Fruit fly (Drosophila melanogaster) whole organism, embryonic: ENCODE measurements around the gene Atac2.
A peak's percentile ranks its signal among the peaks of the same experiment; 100 is the strongest.

ENCODE experiments used
- Atf6 ChIP-seq: fragments of 200-800 bp; sonication (Bioruptor generic); IDR thresholded peaks from 2 replicates; pipeline ENCODE4 v1.3.6; 2022; ENCODE audit warnings: missing biosample characterization, missing genetic modification characterization
- BEAF-32 ChIP-seq: fragments of 200-800 bp; sonication (Bioruptor generic); optimal IDR thresholded peaks from 3 replicates; lab custom pipeline; 2017; ENCODE audit warnings: missing biosample characterization, missing genetic modification characterization, mild to moderate bottlenecking, moderate library complexity, missing genetic modification reagents
- Blimp-1 ChIP-seq: fragments of 200-800 bp; sonication (Bioruptor generic); optimal IDR thresholded peaks from 3 replicates; lab custom pipeline; 2018; ENCODE audit warnings: missing biosample characterization, missing genetic modification characterization, mild to moderate bottlenecking, moderate library complexity, missing genetic modification reagents
- CG10431 ChIP-seq: fragments of 200-800 bp; sonication (Bioruptor generic); optimal IDR thresholded peaks from 3 replicates; lab custom pipeline; 2018; ENCODE audit warnings: missing biosample characterization, mild to moderate bottlenecking, missing genetic modification characterization
- CG13624 ChIP-seq: fragments of 200-800 bp; sonication (Bioruptor generic); optimal IDR thresholded peaks from 2 replicates; lab custom pipeline; 2016; ENCODE audit warnings: missing biosample characterization, missing genetic modification characterization
- CG14441 ChIP-seq: fragments of 200-800 bp; sonication (Bioruptor generic); IDR thresholded peaks from 2 replicates; pipeline ENCODE4 v1.3.6; 2022; ENCODE audit warnings: missing biosample characterization, missing genetic modification characterization
- CG14965 ChIP-seq: fragments of 200-800 bp; sonication (Bioruptor generic); optimal IDR thresholded peaks from 2 replicates; lab custom pipeline; 2016; ENCODE audit warnings: missing biosample characterization, missing genetic modification characterization, borderline replicate concordance
- CG15073 ChIP-seq: fragments of 200-800 bp; sonication (Bioruptor generic); optimal IDR thresholded peaks from 2 replicates; lab custom pipeline; 2016; ENCODE audit warnings: missing biosample characterization, missing genetic modification characterization
- CG17612 ChIP-seq: fragments of 200-800 bp; sonication (Bioruptor generic); IDR thresholded peaks from 2 replicates; pipeline ENCODE4 v1.3.6; 2022; ENCODE audit warnings: missing biosample characterization, missing genetic modification characterization
- CG18262 ChIP-seq: fragments of 200-800 bp; optimal IDR thresholded peaks from 3 replicates; lab custom pipeline; 2019; ENCODE audit warnings: missing biosample characterization, mild to moderate bottlenecking, missing genetic modification characterization, moderate library complexity
- CG2889 ChIP-seq: fragments of 200-800 bp; sonication (Bioruptor generic); IDR thresholded peaks from 3 replicates; pipeline ENCODE4 v1.3.6; 2022; ENCODE audit warnings: missing biosample characterization, missing genetic modification characterization
- CG3995 ChIP-seq: fragments of 200-800 bp; sonication (Bioruptor generic); optimal IDR thresholded peaks from 3 replicates; lab custom pipeline; 2016; ENCODE audit warnings: missing biosample characterization, missing genetic modification characterization
- CG4404 ChIP-seq: fragments of 200-800 bp; sonication (Bioruptor generic); IDR thresholded peaks from 2 replicates; pipeline ENCODE4 v1.3.6; 2022; ENCODE audit warnings: missing biosample characterization, missing genetic modification characterization
- CG4617 ChIP-seq: fragments of 200-800 bp; sonication (Bioruptor generic); optimal IDR thresholded peaks from 3 replicates; lab custom pipeline; 2016; ENCODE audit warnings: missing biosample characterization, missing genetic modification characterization, borderline replicate concordance
- CG6654 ChIP-seq: fragments of 200-800 bp; sonication (Bioruptor generic); optimal IDR thresholded peaks from 2 replicates; lab custom pipeline; 2017; ENCODE audit warnings: missing biosample characterization, mild to moderate bottlenecking, missing genetic modification characterization
- CG7987 ChIP-seq: fragments of 200-800 bp; sonication (Bioruptor generic); optimal IDR thresholded peaks from 2 replicates; lab custom pipeline; 2018; ENCODE audit warnings: missing biosample characterization, mild to moderate bottlenecking, missing genetic modification characterization, moderate library complexity
- CG8089 ChIP-seq: fragments of 200-800 bp; sonication (Bioruptor generic); optimal IDR thresholded peaks from 3 replicates; lab custom pipeline; 2016; ENCODE audit warnings: missing biosample characterization, missing genetic modification characterization
- CG9817 ChIP-seq: fragments of 200-800 bp; sonication (Bioruptor generic); optimal IDR thresholded peaks from 2 replicates; lab custom pipeline; 2018; ENCODE audit warnings: missing biosample characterization, mild to moderate bottlenecking, missing genetic modification characterization, moderate library complexity
- Dbx ChIP-seq: fragments of 200-800 bp; sonication (Bioruptor generic); IDR thresholded peaks from 3 replicates; pipeline ENCODE4 v1.3.6; 2022; ENCODE audit warnings: missing biosample characterization, missing genetic modification characterization
- GATAe ChIP-seq: fragments of 200-800 bp; sonication (Bioruptor generic); conservative IDR thresholded peaks from 2 replicates; pipeline ENCODE4 v1.3.6; 2022; ENCODE audit warnings: missing biosample characterization, missing genetic modification characterization
- Gug ChIP-seq: fragments of 200-800 bp; sonication (Bioruptor generic); IDR thresholded peaks from 4 replicates; pipeline ENCODE4 v1.3.6; 2022; ENCODE audit warnings: missing biosample characterization, missing genetic modification characterization
- Lhr ChIP-seq: fragments of 200-800 bp; sonication (Bioruptor generic); optimal IDR thresholded peaks from 3 replicates; lab custom pipeline; 2017; ENCODE audit warnings: mild to moderate bottlenecking, missing biosample characterization, missing genetic modification reagents, missing genetic modification characterization
- Neu2 ChIP-seq: fragments of 200-800 bp; sonication (Bioruptor generic); optimal IDR thresholded peaks from 3 replicates; lab custom pipeline; 2016; ENCODE audit warnings: missing biosample characterization, missing genetic modification characterization, borderline replicate concordance
- Oli ChIP-seq: fragments of 200-800 bp; sonication (Bioruptor generic); optimal IDR thresholded peaks from 2 replicates; lab custom pipeline; 2018; ENCODE audit warnings: missing biosample characterization, mild to moderate bottlenecking, missing genetic modification characterization, moderate library complexity
- Optix ChIP-seq: fragments of 200-800 bp; sonication (Bioruptor generic); IDR thresholded peaks from 3 replicates; pipeline ENCODE4 v1.3.6; 2022; ENCODE audit warnings: missing biosample characterization, missing genetic modification characterization
- Poxn ChIP-seq: fragments of 200-800 bp; sonication (Bioruptor generic); IDR thresholded peaks from 2 replicates; pipeline ENCODE4 v1.3.6; 2022; ENCODE audit warnings: missing biosample characterization, missing genetic modification characterization
- Ptx1 ChIP-seq: fragments of 200-800 bp; sonication (Bioruptor generic); IDR thresholded peaks from 2 replicates; pipeline ENCODE4 v1.3.6; 2022; ENCODE audit warnings: missing biosample characterization, missing genetic modification characterization
- Stat92E ChIP-seq, 3 experiments: fragments of >200 bp in 2 of 3; fragments of 200-800 bp in 1 of 3; sonication (Bioruptor generic) in 1 of 3; optimal IDR thresholded peaks; 2 replicates each; lab custom pipeline; 2017 to 2019; ENCODE audit warnings: missing biosample characterization in 3 of 3, missing genetic modification characterization in 3 of 3, mild to moderate bottlenecking in 1 of 3, moderate library complexity in 1 of 3
- Xrp1 ChIP-seq: fragments of 200-800 bp; sonication (Bioruptor generic); IDR thresholded peaks from 2 replicates; pipeline ENCODE4 v1.3.6; 2022; ENCODE audit warnings: missing biosample characterization, missing genetic modification characterization
- bowl ChIP-seq: fragments of 200-800 bp; sonication (Bioruptor generic); IDR thresholded peaks from 2 replicates; pipeline ENCODE4 v1.3.6; 2022; ENCODE audit warnings: missing biosample characterization, missing genetic modification characterization
- cg ChIP-seq: fragments of 200-800 bp; sonication (Bioruptor generic); optimal IDR thresholded peaks from 3 replicates; lab custom pipeline; 2019; ENCODE audit warnings: missing biosample characterization, mild to moderate bottlenecking, missing genetic modification characterization, moderate library complexity
- dm ChIP-seq: fragments of 200-800 bp; sonication (Bioruptor generic); optimal IDR thresholded peaks from 3 replicates; lab custom pipeline; 2016; ENCODE audit warnings: missing biosample characterization, missing genetic modification characterization
- fd64A ChIP-seq: fragments of 200-800 bp; sonication (Bioruptor generic); optimal IDR thresholded peaks from 3 replicates; lab custom pipeline; 2018; ENCODE audit warnings: missing biosample characterization, mild to moderate bottlenecking, missing genetic modification characterization
- gce ChIP-seq: fragments of 200-800 bp; sonication (Bioruptor generic); IDR thresholded peaks from 3 replicates; pipeline ENCODE4 v1.3.6; 2022; ENCODE audit warnings: missing biosample characterization, missing genetic modification characterization
- grau ChIP-seq: fragments of 200-800 bp; optimal IDR thresholded peaks from 3 replicates; lab custom pipeline; 2019; ENCODE audit warnings: missing biosample characterization, mild to moderate bottlenecking, missing genetic modification characterization, moderate library complexity
- hb ChIP-seq: fragments of 200-800 bp; sonication (Bioruptor generic); IDR thresholded peaks from 3 replicates; pipeline ENCODE4 v1.3.6; 2022; ENCODE audit warnings: missing biosample characterization, missing genetic modification characterization; ENCODE audit not compliant: partially characterized antibody
- ind ChIP-seq: fragments of 200-800 bp; sonication (Bioruptor generic); optimal IDR thresholded peaks from 3 replicates; lab custom pipeline; 2016; ENCODE audit warnings: missing biosample characterization, missing genetic modification characterization
- insv ChIP-seq, 2 experiments: fragments of 200-800 bp; sonication (Bioruptor generic); optimal IDR thresholded peaks; 3 replicates each; lab custom pipeline; 2016 to 2018; ENCODE audit warnings: missing biosample characterization in 2 of 2, missing genetic modification characterization in 2 of 2
- kay ChIP-seq: fragments of 200-800 bp; sonication (Bioruptor generic); optimal IDR thresholded peaks from 2 replicates; lab custom pipeline; 2016; ENCODE audit warnings: missing biosample characterization, missing genetic modification characterization
- maf-S ChIP-seq: fragments of 200-800 bp; sonication (Bioruptor generic); optimal IDR thresholded peaks from 2 replicates; lab custom pipeline; 2016; ENCODE audit warnings: missing biosample characterization, missing genetic modification characterization
- mirr ChIP-seq: fragments of 200-800 bp; sonication (Bioruptor generic); optimal IDR thresholded peaks from 3 replicates; lab custom pipeline; 2018; ENCODE audit warnings: missing biosample characterization, mild to moderate bottlenecking, missing genetic modification characterization
- nerfin-2 ChIP-seq: fragments of 200-800 bp; sonication (Bioruptor generic); IDR thresholded peaks from 2 replicates; pipeline ENCODE4 v1.3.6; 2022; ENCODE audit warnings: missing biosample characterization, missing genetic modification characterization; ENCODE audit not compliant: partially characterized antibody
- odd ChIP-seq: fragments of 200-800 bp; sonication (Bioruptor generic); optimal IDR thresholded peaks from 2 replicates; lab custom pipeline; 2017; ENCODE audit warnings: missing biosample characterization, mild to moderate bottlenecking, missing genetic modification characterization
- p53 ChIP-seq: fragments of 200-800 bp; sonication (Bioruptor generic); optimal IDR thresholded peaks from 2 replicates; lab custom pipeline; 2016; ENCODE audit warnings: missing biosample characterization, missing genetic modification characterization
- pzg ChIP-seq: fragments of 200-800 bp; sonication (Bioruptor generic); optimal IDR thresholded peaks from 3 replicates; lab custom pipeline; 2018; ENCODE audit warnings: missing biosample characterization, mild to moderate bottlenecking, missing genetic modification characterization, moderate library complexity
- ranshi ChIP-seq: fragments of 200-800 bp; sonication (Bioruptor generic); IDR thresholded peaks from 2 replicates; pipeline ENCODE4 v1.3.6; 2022; ENCODE audit warnings: missing biosample characterization, missing genetic modification characterization
- sens-2 ChIP-seq: fragments of 200-800 bp; sonication (Bioruptor generic); IDR thresholded peaks from 2 replicates; pipeline ENCODE4 v1.3.6; 2022; ENCODE audit warnings: missing biosample characterization, missing genetic modification characterization
- slou ChIP-seq: fragments of 200-800 bp; sonication (Bioruptor generic); optimal IDR thresholded peaks from 3 replicates; lab custom pipeline; 2016; ENCODE audit warnings: missing biosample characterization, missing genetic modification characterization
- sug ChIP-seq: fragments of 200-800 bp; optimal IDR thresholded peaks from 2 replicates; lab custom pipeline; 2019; ENCODE audit warnings: missing biosample characterization, mild to moderate bottlenecking, missing genetic modification characterization, moderate library complexity
- twi ChIP-seq: fragments of 200-800 bp; optimal IDR thresholded peaks from 2 replicates; lab custom pipeline; 2019; ENCODE audit warnings: missing biosample characterization, mild to moderate bottlenecking, missing genetic modification characterization, moderate library complexity
- vfl ChIP-seq: fragments of 200-800 bp; sonication (Bioruptor generic); optimal IDR thresholded peaks from 2 replicates; lab custom pipeline; 2016; ENCODE audit warnings: missing biosample characterization, missing genetic modification characterization

The Atac2 gene

dm6 chr2L:18617003-18617402, 5.0 kb upstream of the Atac2 start, which contains the start of gene MESR3 (continued):
- TF ChIP-seq CG10431 (no peak), CG4404 (GFP tag; lab: Robert Waterston, UW) (no peak), CG8089 (GFP tag; lab: Kevin White, UChicago) (no peak), Atf6 (GFP tag; lab: Robert Waterston, UW) (peak; percentile 75), CG13624 (GFP tag; lab: Kevin White, UChicago) (peak; percentile 33), Lhr (GFP tag; lab: Kevin White, UChicago) (no peak), hb (no peak), CG4617 (no peak), CG15073 (GFP tag; lab: Kevin White, UChicago) (no peak), Poxn (GFP tag; lab: Robert Waterston, UW) (no peak), CG9817 (peak; percentile 36), kay (peak; percentile 25), pzg (no peak), Neu2 (no peak), vfl (no peak), nerfin-2 (GFP tag; lab: Robert Waterston, UW) (no peak), CG2889 (GFP tag; lab: Robert Waterston, UW) (no peak), sug (tag; lab: Kevin White, UChicago) (no peak), BEAF-32 (no peak), grau (peak; percentile 71), ranshi (GFP tag; lab: Robert Waterston, UW) (peak; percentile 77), p53 (GFP tag; lab: Kevin White, UChicago) (peak; percentile 7), Ptx1 (GFP tag; lab: Robert Waterston, UW) (no peak; the same call in 1 of the 2 replicates), fd64A (GFP tag; lab: Kevin White, UChicago) (peak; percentile 24), Optix (GFP tag; lab: Robert Waterston, UW) (peak; percentile 54; the same call in 2 of the 3 replicates), CG18262 (tag; lab: Kevin White, UChicago) (peak; percentile 85), odd (GFP tag; lab: Kevin White, UChicago) (peak; percentile 51), mirr (peak; percentile 87), slou (GFP tag; lab: Kevin White, UChicago) (no peak), CG14441 (GFP tag; lab: Robert Waterston, UW) (peak; percentile 71), cg (GFP tag; lab: Kevin White, UChicago) (no peak), Blimp-1 (GFP tag; lab: Kevin White, UChicago) (peak; percentile 82), Stat92E (GFP tag; optimal IDR thresholded peaks at IDR 0.05; lab: Kevin White, UChicago) (peak in 1 of 3 experiments; percentile 68), sens-2 (GFP tag; lab: Robert Waterston, UW) (no peak), Xrp1 (GFP tag; lab: Robert Waterston, UW) (peak; percentile 90), dm (no peak), Oli (tag; lab: Kevin White, UChicago) (peak; percentile 37), Dbx (GFP tag; lab: Robert Waterston, UW) (peak; percentile 66; the same call in 2 of the 3 replicates), gce (GFP tag; lab: Robert Waterston, UW) (peak; percentile 80; the same call in 2 of the 3 replicates), bowl (GFP tag; lab: Robert Waterston, UW) (no peak), twi (tag; lab: Kevin White, UChicago) (no peak), CG3995 (GFP tag; lab: Kevin White, UChicago) (peak; percentile 38), CG6654 (no peak), ind (GFP tag; lab: Kevin White, UChicago) (peak; percentile 73), maf-S (GFP tag; lab: Kevin White, UChicago) (no peak), CG14965 (GFP tag; lab: Kevin White, UChicago) (no peak), Gug (GFP tag; lab: Robert Waterston, UW) (peak; percentile 17; the same call in 1 of the 4 replicates), GATAe (GFP tag; lab: Robert Waterston, UW) (no peak), CG7987 (GFP tag; lab: Kevin White, UChicago) (peak; percentile 73), insv (GFP tag; optimal IDR thresholded peaks at IDR 0.05; lab: Kevin White, UChicago) (peak in 1 of 2 experiments; percentile 42), CG17612 (GFP tag; lab: Robert Waterston, UW) (peak; percentile 47; the same call in 1 of the 2 replicates)
